Fruit fly (Drosophila melanogaster): ENCODE data around the gene Fdx2.

Gene Fdx2

DNA sequence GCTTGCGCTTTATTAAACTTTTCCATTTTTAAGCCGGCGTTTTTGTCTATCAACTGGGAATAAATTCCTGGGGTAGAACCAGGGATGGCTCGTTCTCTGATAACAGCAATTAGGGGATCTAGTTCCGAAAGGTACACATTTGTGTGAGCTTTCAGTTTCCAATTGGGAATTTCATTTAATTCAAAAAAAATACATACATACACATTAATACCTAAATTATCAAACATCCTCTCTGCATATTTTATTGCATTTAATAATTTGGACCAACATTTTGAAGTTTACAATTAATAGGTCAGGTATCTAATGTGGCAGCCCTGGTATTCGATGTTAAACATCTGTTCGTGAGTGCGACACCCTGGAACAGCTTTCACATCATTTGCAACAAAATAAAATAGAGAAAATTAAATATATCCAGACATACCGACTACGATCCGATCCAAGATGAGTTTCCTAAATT is 33.2 kb upstream of the Fdx2 start, which contains the start of the genes CG15011 and CG1309 (continued):
- TF ChIP-seq CTCF (GFP tag; optimal IDR thresholded peaks at IDR 0.05) = no peak
- TF ChIP-seq crol (GFP tag; IDR thresholded peaks at IDR 0.05) = peak; percentile 16; the same call in 1 of the 2 replicates
- peak; percentile 17 for TF ChIP-seq TFAM (GFP tag; optimal IDR thresholded peaks at IDR 0.05)
- peak; percentile 81 for TF ChIP-seq Hmr (GFP tag; optimal IDR thresholded peaks at IDR 0.05)
- TF ChIP-seq Dll (GFP tag; IDR thresholded peaks at IDR 0.05; ENCODE audit: partially characterized antibody) = peak; percentile 59; the same call in 2 of the 4 replicates
- TF ChIP-seq lmd (GFP tag; IDR thresholded peaks at IDR 0.05) = peak; percentile 83
- 0 out of 2 replicates have a peak, but pooled peaks have one; percentile 6 for TF ChIP-seq CG10321 (GFP tag; IDR thresholded peaks at IDR 0.05)
- TF ChIP-seq lov (optimal IDR thresholded peaks at IDR 0.05) = no peak
- TF ChIP-seq lov (GFP tag; IDR thresholded peaks at IDR 0.05) = 0 out of 3 replicates have a peak, but pooled peaks have one; percentile 21
- peak; percentile 92 for TF ChIP-seq CG30403 (GFP tag; optimal IDR thresholded peaks at IDR 0.05)
- TF ChIP-seq Hr3 (GFP tag; optimal IDR thresholded peaks at IDR 0.05) = peak; percentile 93
- peak; percentile 77 for TF ChIP-seq Aef1 (GFP tag; IDR thresholded peaks at IDR 0.05)
- peak; percentile 50 for TF ChIP-seq CG12219 (GFP tag; optimal IDR thresholded peaks at IDR 0.05)
- TF ChIP-seq CG13424 (tag; optimal IDR thresholded peaks at IDR 0.05) = peak; percentile 90
- peak; percentile 74; the same call in 2 of the 3 replicates for TF ChIP-seq CG2889 (GFP tag; IDR thresholded peaks at IDR 0.05)
- peak; percentile 82 for TF ChIP-seq CG34422 (GFP tag; IDR thresholded peaks at IDR 0.05)
- peak; percentile 8 for TF ChIP-seq schlank (tag; optimal IDR thresholded peaks at IDR 0.05)
- TF ChIP-seq CG8924 (tag; optimal IDR thresholded peaks at IDR 0.05) = peak; percentile 84
- TF ChIP-seq ci (GFP tag; IDR thresholded peaks at IDR 0.05) = peak; percentile 81
- peak; percentile 62 for TF ChIP-seq CG14050 (GFP tag; IDR thresholded peaks at IDR 0.05)
- peak; percentile 56 for TF ChIP-seq salm (tag; optimal IDR thresholded peaks at IDR 0.05)
- TF ChIP-seq CG9817 (tag; optimal IDR thresholded peaks at IDR 0.05) = peak; percentile 89
- TF ChIP-seq ham (GFP tag; IDR thresholded peaks at IDR 0.05) = 0 out of 2 replicates have a peak, but pooled peaks have one; percentile 35
- peak; percentile 88 for TF ChIP-seq CG1603 (tag; optimal IDR thresholded peaks at IDR 0.05)
- peak; percentile 89 for TF ChIP-seq Ptx1 (GFP tag; IDR thresholded peaks at IDR 0.05)
- peak; percentile 36 for TF ChIP-seq Hand (GFP tag; optimal IDR thresholded peaks at IDR 0.05)
- no peak for TF ChIP-seq CG14860 (GFP tag; IDR thresholded peaks at IDR 0.05; ENCODE audit: partially characterized antibody)
- no peak for TF ChIP-seq CG42726 (GFP tag; IDR thresholded peaks at IDR 0.05; ENCODE audit: partially characterized antibody)
- TF ChIP-seq org-1 (GFP tag; optimal IDR thresholded peaks at IDR 0.05) = peak; percentile 23
- peak; percentile 78 for TF ChIP-seq NfI (GFP tag; optimal IDR thresholded peaks at IDR 0.05)
- TF ChIP-seq CG14667 (GFP tag; IDR thresholded peaks at IDR 0.05) = peak; percentile 64
- TF ChIP-seq BEAF-32 (GFP tag; optimal IDR thresholded peaks at IDR 0.05) = peak; percentile 63
- peak; percentile 55; the same call in 2 of the 3 replicates for TF ChIP-seq CG7357 (GFP tag; IDR thresholded peaks at IDR 0.05)
- TF ChIP-seq ase (GFP tag; IDR thresholded peaks at IDR 0.05) = peak; percentile 72; the same call in 2 of the 3 replicates
- TF ChIP-seq sens-2 (GFP tag; IDR thresholded peaks at IDR 0.05) = no peak
- peak; percentile 80 for TF ChIP-seq bcd (GFP tag; optimal IDR thresholded peaks at IDR 0.05)
- peak; percentile 78 for TF ChIP-seq CG13296 (GFP tag; optimal IDR thresholded peaks at IDR 0.05)
- peak; percentile 79 for TF ChIP-seq CG6272 (GFP tag; IDR thresholded peaks at IDR 0.05)
- peak; percentile 32 for TF ChIP-seq CG9797 (GFP tag; optimal IDR thresholded peaks at IDR 0.05)
- TF ChIP-seq Asciz (GFP tag; optimal IDR thresholded peaks at IDR 0.05) = peak; percentile 56
- TF ChIP-seq tap (tag; optimal IDR thresholded peaks at IDR 0.05) = peak; percentile 67
- peak; percentile 72 for TF ChIP-seq trh (GFP tag; optimal IDR thresholded peaks at IDR 0.05)
- peak; percentile 76 for TF ChIP-seq Sox100B (GFP tag; optimal IDR thresholded peaks at IDR 0.05)
- no peak for TF ChIP-seq CG8359 (GFP tag; optimal IDR thresholded peaks at IDR 0.05; ENCODE audit: borderline replicate concordance)
- peak; percentile 79 for TF ChIP-seq cato (GFP tag; optimal IDR thresholded peaks at IDR 0.05; ENCODE audit: borderline replicate concordance)
- TF ChIP-seq phol (tag; optimal IDR thresholded peaks at IDR 0.05) = peak; percentile 87
- peak; percentile 14 for TF ChIP-seq CG10565 (GFP tag; optimal IDR thresholded peaks at IDR 0.05)
- peak; percentile 54 for TF ChIP-seq Vsx1 (GFP tag; optimal IDR thresholded peaks at IDR 0.05)
- peak; percentile 77 for TF ChIP-seq Meics (GFP tag; optimal IDR thresholded peaks at IDR 0.05)
- peak; percentile 66 for TF ChIP-seq ssp (GFP tag; IDR thresholded peaks at IDR 0.05)
